Worm (Caenorhabditis elegans) whole organism, L2 larva: ENCODE measurements around the gene ben-1.

ENCODE experiments used
- C34F6.9 ChIP-seq: fragments of 150-350 bp; optimal IDR thresholded peaks from 2 replicates; lab custom pipeline; 2014; ENCODE audit warnings: missing biosample characterization, missing genetic modification characterization
- F13H6.1 ChIP-seq: sonication (generic microtip); optimal IDR thresholded peaks from 2 replicates; lab custom pipeline; 2016; ENCODE audit warnings: missing genetic modification characterization, missing compliant biosample characterization
- Y55F3AM.14 ChIP-seq: fragments of 200-800 bp; sonication (Bioruptor generic); optimal IDR thresholded peaks from 2 replicates; lab custom pipeline; 2018; ENCODE audit warnings: mild to moderate bottlenecking, missing genetic modification characterization, missing compliant biosample characterization
- alr-1 ChIP-seq: fragments of 150-350 bp; optimal IDR thresholded peaks from 2 replicates; lab custom pipeline; 2014; ENCODE audit warnings: missing biosample characterization, missing genetic modification characterization
- aly-2 ChIP-seq: fragments of 150-350 bp; optimal IDR thresholded peaks from 2 replicates; lab custom pipeline; 2014; ENCODE audit warnings: missing biosample characterization, missing genetic modification characterization
- blmp-1 ChIP-seq: sonication (generic microtip); optimal IDR thresholded peaks from 2 replicates; lab custom pipeline; 2017; ENCODE audit warnings: missing genetic modification characterization, mild to moderate bottlenecking, missing compliant biosample characterization, antibody characterized with exemption, moderate library complexity; ENCODE audit not compliant: insufficient read depth
- ceh-16 ChIP-seq: fragments of 150-350 bp; optimal IDR thresholded peaks from 2 replicates; lab custom pipeline; 2014; ENCODE audit warnings: missing biosample characterization, missing genetic modification characterization
- crh-2 ChIP-seq: sonication (generic microtip); optimal IDR thresholded peaks from 2 replicates; lab custom pipeline; 2017; ENCODE audit warnings: missing biosample characterization, missing genetic modification characterization
- dmd-4 ChIP-seq: sonication (generic microtip); optimal IDR thresholded peaks from 2 replicates; lab custom pipeline; 2017; ENCODE audit warnings: missing biosample characterization, missing genetic modification characterization
- egl-27 ChIP-seq: sonication (generic microtip); optimal IDR thresholded peaks from 3 replicates; lab custom pipeline; 2017; ENCODE audit warnings: missing biosample characterization, missing genetic modification reagents, missing genetic modification characterization
- elt-1 ChIP-seq: fragments of 150-350 bp; optimal IDR thresholded peaks from 2 replicates; lab custom pipeline; 2014; ENCODE audit warnings: missing biosample characterization, missing genetic modification characterization
- elt-3 ChIP-seq: sonication (generic microtip); optimal IDR thresholded peaks from 2 replicates; lab custom pipeline; 2017; ENCODE audit warnings: missing biosample characterization, missing genetic modification characterization
- fos-1 ChIP-seq: fragments of 150-350 bp; optimal IDR thresholded peaks from 2 replicates; lab custom pipeline; 2014; ENCODE audit warnings: missing biosample characterization, missing genetic modification characterization
- lin-11 ChIP-seq: fragments of 150-350 bp; sonication (generic microtip); optimal IDR thresholded peaks from 2 replicates; lab custom pipeline; 2014; ENCODE audit warnings: missing biosample characterization, missing genetic modification characterization, inconsistent platforms, mixed read lengths
- lin-13 ChIP-seq: fragments of 150-350 bp; optimal IDR thresholded peaks from 2 replicates; lab custom pipeline; 2014; ENCODE audit warnings: missing biosample characterization, missing genetic modification reagents, missing genetic modification characterization
- lin-39 ChIP-seq: fragments of 150-350 bp; optimal IDR thresholded peaks from 2 replicates; lab custom pipeline; 2014; ENCODE audit warnings: missing biosample characterization, missing genetic modification reagents, missing genetic modification characterization
- lsy-2 ChIP-seq, 2 experiments: fragments of 150-350 bp in 1 of 2; sonication (generic microtip) in 1 of 2; optimal IDR thresholded peaks; 2 replicates each; lab custom pipeline; 2014 to 2017; ENCODE audit warnings: missing biosample characterization in 2 of 2, missing genetic modification characterization in 2 of 2
- mab-5 ChIP-seq: fragments of 150-350 bp; optimal IDR thresholded peaks from 2 replicates; lab custom pipeline; 2014; ENCODE audit warnings: missing biosample characterization, missing genetic modification characterization
- mbf-1 ChIP-seq: sonication (generic microtip); optimal IDR thresholded peaks from 2 replicates; lab custom pipeline; 2017; ENCODE audit warnings: missing biosample characterization, missing genetic modification characterization
- mdl-1 ChIP-seq, 2 experiments: fragments of 150-350 bp in 1 of 2; sonication (generic microtip) in 1 of 2; optimal IDR thresholded peaks; 2 replicates each; lab custom pipeline; 2017; ENCODE audit warnings: missing biosample characterization in 2 of 2, missing genetic modification characterization in 2 of 2
- nhr-10 ChIP-seq: sonication (generic microtip); optimal IDR thresholded peaks from 2 replicates; lab custom pipeline; 2017; ENCODE audit warnings: missing biosample characterization, missing genetic modification characterization
- nhr-11 ChIP-seq: fragments of 150-350 bp; optimal IDR thresholded peaks from 2 replicates; lab custom pipeline; 2014; ENCODE audit warnings: missing biosample characterization, missing genetic modification characterization
- nhr-129 ChIP-seq: fragments of 150-350 bp; optimal IDR thresholded peaks from 2 replicates; lab custom pipeline; 2014; ENCODE audit warnings: missing biosample characterization, missing genetic modification characterization
- nhr-21 ChIP-seq: fragments of 150-350 bp; optimal IDR thresholded peaks from 2 replicates; lab custom pipeline; 2014; ENCODE audit warnings: missing biosample characterization, missing genetic modification characterization
- nhr-23 ChIP-seq: fragments of 150-350 bp; optimal IDR thresholded peaks from 2 replicates; lab custom pipeline; 2014; ENCODE audit warnings: missing biosample characterization, missing genetic modification reagents, missing genetic modification characterization
- nhr-237 ChIP-seq: fragments of 150-350 bp; optimal IDR thresholded peaks from 2 replicates; lab custom pipeline; 2014; ENCODE audit warnings: missing biosample characterization, missing genetic modification characterization
- nhr-25 ChIP-seq: fragments of 150-350 bp; sonication (generic microtip); optimal IDR thresholded peaks from 3 replicates; lab custom pipeline; 2014; ENCODE audit warnings: missing biosample characterization, missing genetic modification characterization
- nhr-6 ChIP-seq: fragments of 150-350 bp; optimal IDR thresholded peaks from 2 replicates; lab custom pipeline; 2014; ENCODE audit warnings: missing biosample characterization, missing genetic modification characterization
- nhr-77 ChIP-seq: fragments of 150-350 bp; optimal IDR thresholded peaks from 2 replicates; lab custom pipeline; 2014; ENCODE audit warnings: missing biosample characterization, missing genetic modification characterization
- peb-1 ChIP-seq: fragments of 150-350 bp; optimal IDR thresholded peaks from 2 replicates; lab custom pipeline; 2014; ENCODE audit warnings: missing biosample characterization, missing genetic modification characterization
- sem-4 ChIP-seq: fragments of 150-350 bp; optimal IDR thresholded peaks from 2 replicates; lab custom pipeline; 2014; ENCODE audit warnings: missing biosample characterization, missing genetic modification reagents, missing genetic modification characterization
- skn-1 ChIP-seq: sonication (generic microtip); optimal IDR thresholded peaks from 2 replicates; lab custom pipeline; 2017; ENCODE audit warnings: missing biosample characterization, missing genetic modification characterization
- sma-3 ChIP-seq: sonication (generic microtip); optimal IDR thresholded peaks from 2 replicates; lab custom pipeline; 2016; ENCODE audit warnings: missing genetic modification reagents, missing genetic modification characterization, missing compliant biosample characterization
- sma-9 ChIP-seq, 2 experiments: fragments of 150-350 bp in 1 of 2; sonication (generic microtip) in 1 of 2; optimal IDR thresholded peaks; 2 replicates each; lab custom pipeline; 2014 to 2016; ENCODE audit warnings: missing genetic modification characterization in 2 of 2, mild to moderate bottlenecking in 1 of 2, missing biosample characterization in 1 of 2, missing compliant biosample characterization in 1 of 2, missing genetic modification reagents in 1 of 2, moderate library complexity in 1 of 2
- snpc-4 ChIP-seq: fragments of 150-350 bp; optimal IDR thresholded peaks from 2 replicates; lab custom pipeline; 2014; ENCODE audit warnings: missing biosample characterization, missing genetic modification characterization
- unc-39 ChIP-seq: fragments of 150-350 bp; optimal IDR thresholded peaks from 2 replicates; lab custom pipeline; 2014; ENCODE audit warnings: missing biosample characterization, missing genetic modification characterization
- unc-55 ChIP-seq: fragments of 150-350 bp; sonication (generic microtip); optimal IDR thresholded peaks from 3 replicates; lab custom pipeline; 2014; ENCODE audit warnings: missing biosample characterization, missing genetic modification reagents, missing genetic modification characterization
- zag-1 ChIP-seq: fragments of 150-350 bp; optimal IDR thresholded peaks from 2 replicates; lab custom pipeline; 2014; ENCODE audit warnings: missing biosample characterization, missing genetic modification characterization
- ztf-4 ChIP-seq: fragments of 150-350 bp; optimal IDR thresholded peaks from 2 replicates; lab custom pipeline; 2014; ENCODE audit warnings: missing biosample characterization, missing genetic modification characterization

ben-1 gene

ce11 chrIII:3569763-3570162 lies 28.3 kb upstream of the ben-1 start:
- TF ChIP-seq nhr-23 (tag; lab: Kevin White, UChicago) (no peak), elt-3 (tag; lab: Kevin White, UChicago) (no peak), snpc-4 (tag; lab: Kevin White, UChicago) (no peak), nhr-129 (no peak), lin-39 (tag; lab: Kevin White, UChicago) (no peak), zag-1 (no peak), unc-39 (tag; lab: Kevin White, UChicago) (no peak), mab-5 (tag; lab: Kevin White, UChicago) (no peak), C34F6.9 (no peak), nhr-6 (tag; lab: Kevin White, UChicago) (no peak), lsy-2 (tag; optimal IDR thresholded peaks at IDR 0.05; lab: Kevin White, UChicago) (no peak), Y55F3AM.14 (GFP tag; lab: Kevin White, UChicago) (no peak), lin-13 (GFP tag; lab: Kevin White, UChicago) (no peak), unc-55 (GFP tag; lab: Kevin White, UChicago) (no peak)

- no peak for TF ChIP-seq alr-1 (tag; lab: Kevin White, UChicago)
- TF ChIP-seq aly-2 = no peak
- TF ChIP-seq peb-1 (tag; lab: Kevin White, UChicago) = no peak
- no peak for TF ChIP-seq ztf-4 (tag; lab: Kevin White, UChicago)
- TF ChIP-seq F13H6.1 = no peak
- no peak for TF ChIP-seq mdl-1 (tag; optimal IDR thresholded peaks at IDR 0.05; lab: Kevin White, UChicago)
- no peak for TF ChIP-seq Y55F3AM.14 (GFP tag; lab: Kevin White, UChicago)
- no peak for TF ChIP-seq C34F6.9
- TF ChIP-seq blmp-1 = no peak
- TF ChIP-seq ceh-16 (tag; lab: Kevin White, UChicago) = no peak
- TF ChIP-seq elt-1 (tag; lab: Kevin White, UChicago) = no peak
- no peak for TF ChIP-seq nhr-25 (tag; lab: Kevin White, UChicago)
- TF ChIP-seq sem-4 (tag; lab: Kevin White, UChicago) = no peak
- TF ChIP-seq lsy-2 (tag; optimal IDR thresholded peaks at IDR 0.05; lab: Kevin White, UChicago) = no peak
- no peak for TF ChIP-seq egl-27
- no peak for TF ChIP-seq lin-11 (tag; lab: Kevin White, UChicago)
- no peak for TF ChIP-seq nhr-23 (tag; lab: Kevin White, UChicago)
- no peak for TF ChIP-seq nhr-237
- no peak for TF ChIP-seq fos-1
- TF ChIP-seq zag-1 = no peak
- TF ChIP-seq, all 48 proteins: peak for 0
Observed at ce11 chrIII:3566785-3567184, 25.3 kb upstream of the ben-1 start.

ce11 chrIII:3564762-3565359 lies 23.4 kb upstream of the ben-1 start:
- TF ChIP-seq blmp-1 = no peak
- no peak for TF ChIP-seq sem-4 (tag; lab: Kevin White, UChicago)
- TF ChIP-seq nhr-10 (tag; lab: Kevin White, UChicago) = no peak
- no peak for TF ChIP-seq elt-3 (tag; lab: Kevin White, UChicago)
- no peak for TF ChIP-seq unc-39 (tag; lab: Kevin White, UChicago)
- TF ChIP-seq lin-13 (GFP tag; lab: Kevin White, UChicago) = no peak
- no peak for TF ChIP-seq ztf-4 (tag; lab: Kevin White, UChicago)
- no peak for TF ChIP-seq nhr-11
- no peak for TF ChIP-seq elt-1 (tag; lab: Kevin White, UChicago)
- no peak for TF ChIP-seq egl-27
- TF ChIP-seq dmd-4 (tag; lab: Kevin White, UChicago) = no peak
- TF ChIP-seq mbf-1 (tag; lab: Kevin White, UChicago) = no peak
- no peak for TF ChIP-seq snpc-4 (tag; lab: Kevin White, UChicago)
- no peak for TF ChIP-seq nhr-21 (tag; lab: Kevin White, UChicago)

- TF ChIP-seq unc-55 (GFP tag; lab: Kevin White, UChicago) = no peak
Observed at ce11 chrIII:3562276-3562675, 20.8 kb upstream of the ben-1 start.

ce11 chrIII:3560235-3560634 lies 18.8 kb upstream of the ben-1 start:
- peak in 1 of 2 experiments; percentile 32 for TF ChIP-seq lsy-2 (tag; optimal IDR thresholded peaks at IDR 0.05; lab: Kevin White, UChicago)
- no peak for TF ChIP-seq sma-3 (GFP tag; lab: Kevin White, UChicago)
- TF ChIP-seq crh-2 (tag; lab: Kevin White, UChicago) = peak; percentile 66
- TF ChIP-seq nhr-237 = no peak
- peak; percentile 61 for TF ChIP-seq sma-9 (GFP tag; optimal IDR thresholded peaks at IDR 0.05; lab: Kevin White, UChicago)
- no peak for TF ChIP-seq sma-9 (tag; optimal IDR thresholded peaks at IDR 0.05; lab: Kevin White, UChicago)
- no peak for TF ChIP-seq Y55F3AM.14 (GFP tag; lab: Kevin White, UChicago)
- TF ChIP-seq nhr-23 (tag; lab: Kevin White, UChicago) = no peak
- no peak for TF ChIP-seq nhr-77
- peak; percentile 2 for TF ChIP-seq sem-4 (tag; lab: Kevin White, UChicago)
- no peak for TF ChIP-seq zag-1
- no peak for TF ChIP-seq peb-1 (tag; lab: Kevin White, UChicago)
- TF ChIP-seq F13H6.1 = peak; percentile 39
- TF ChIP-seq aly-2 = no peak
- no peak for TF ChIP-seq skn-1
- peak in 1 of 2 experiments; percentile 15 for TF ChIP-seq mdl-1 (tag; optimal IDR thresholded peaks at IDR 0.05; lab: Kevin White, UChicago)
- TF ChIP-seq C34F6.9 = peak; percentile 7
- TF ChIP-seq nhr-129 = peak; percentile 7
